Worm (Caenorhabditis elegans) whole organism, mixed stage, embryonic: Measurements from ENCODE around the gene tbp-1.

Experiments
- blmp-1 ChIP-seq: fragments of 150-350 bp; optimal IDR thresholded peaks from 2 replicates; lab custom pipeline; 2014; ENCODE audit warnings: missing biosample characterization, missing genetic modification characterization
- cnd-1 ChIP-seq: fragments of 200-800 bp; sonication (Bioruptor generic); optimal IDR thresholded peaks from 2 replicates; lab custom pipeline; 2018; ENCODE audit warnings: mild to moderate bottlenecking, missing genetic modification characterization, missing compliant biosample characterization
- elt-1 ChIP-seq: sonication (generic microtip); optimal IDR thresholded peaks from 2 replicates; lab custom pipeline; 2017; ENCODE audit warnings: missing genetic modification characterization, mild to moderate bottlenecking, missing compliant biosample characterization, antibody characterized with exemption, moderate library complexity, borderline replicate concordance; ENCODE audit not compliant: insufficient read depth
- elt-3 ChIP-seq: fragments of 150-350 bp; optimal IDR thresholded peaks from 2 replicates; lab custom pipeline; 2014; ENCODE audit warnings: missing biosample characterization, missing genetic modification characterization
- lin-13 ChIP-seq: fragments of 150-350 bp; optimal IDR thresholded peaks from 2 replicates; lab custom pipeline; 2014; ENCODE audit warnings: missing biosample characterization, missing genetic modification characterization
- mab-5 ChIP-seq: fragments of 150-350 bp; optimal IDR thresholded peaks from 2 replicates; lab custom pipeline; 2014; ENCODE audit warnings: missing biosample characterization, missing genetic modification characterization
- pha-4 ChIP-seq: fragments of 150-350 bp; optimal IDR thresholded peaks from 2 replicates; lab custom pipeline; 2018; ENCODE audit warnings: missing biosample characterization, missing genetic modification reagents, missing genetic modification characterization
- unc-62 ChIP-seq: fragments of 150-350 bp; optimal IDR thresholded peaks from 2 replicates; lab custom pipeline; 2014; ENCODE audit warnings: missing biosample characterization, missing genetic modification reagents, missing genetic modification characterization
- ztf-11 ChIP-seq: fragments of 150-350 bp; optimal IDR thresholded peaks from 2 replicates; lab custom pipeline; 2014; ENCODE audit warnings: missing biosample characterization, missing genetic modification characterization

DNA sequence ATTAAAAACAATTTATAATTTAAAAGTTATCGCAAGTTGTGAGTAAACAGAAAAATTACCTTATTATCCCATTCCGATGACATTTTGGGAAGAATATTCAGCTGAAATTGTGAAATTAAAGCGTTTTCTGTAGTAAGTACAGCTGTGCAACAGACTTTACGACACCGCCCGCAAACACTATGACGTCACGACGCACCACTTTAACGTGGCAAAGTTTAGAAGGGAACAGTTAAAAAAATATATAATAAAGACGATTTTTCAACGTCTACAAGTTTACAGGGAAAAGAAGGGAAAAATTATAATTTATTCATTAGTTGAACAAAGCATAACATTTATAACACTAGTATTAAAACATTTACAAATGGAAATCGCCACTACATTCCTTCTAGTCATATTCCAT lies 30.0 kb upstream of the tbp-1 start, which contains the start of gene F08F8.9:
- TF ChIP-seq unc-62 (GFP tag; lab: Kevin White, UChicago): no peak
- TF ChIP-seq blmp-1: no peak
- TF ChIP-seq elt-1 (tag; lab: Kevin White, UChicago): no peak
- TF ChIP-seq ztf-11 (tag; lab: Kevin White, UChicago): no peak
- no peak for TF ChIP-seq pha-4 (tag; lab: Kevin White, UChicago)
- no peak for TF ChIP-seq elt-3 (tag; lab: Kevin White, UChicago)
- no peak for TF ChIP-seq cnd-1 (tag; lab: Kevin White, UChicago)
- TF ChIP-seq lin-13 (tag; lab: Kevin White, UChicago): no peak
- TF ChIP-seq mab-5 (tag; lab: Kevin White, UChicago): no peak
